Worm (Caenorhabditis elegans): ENCODE results near the gene srt-15.

Gene srt-15

DNA sequence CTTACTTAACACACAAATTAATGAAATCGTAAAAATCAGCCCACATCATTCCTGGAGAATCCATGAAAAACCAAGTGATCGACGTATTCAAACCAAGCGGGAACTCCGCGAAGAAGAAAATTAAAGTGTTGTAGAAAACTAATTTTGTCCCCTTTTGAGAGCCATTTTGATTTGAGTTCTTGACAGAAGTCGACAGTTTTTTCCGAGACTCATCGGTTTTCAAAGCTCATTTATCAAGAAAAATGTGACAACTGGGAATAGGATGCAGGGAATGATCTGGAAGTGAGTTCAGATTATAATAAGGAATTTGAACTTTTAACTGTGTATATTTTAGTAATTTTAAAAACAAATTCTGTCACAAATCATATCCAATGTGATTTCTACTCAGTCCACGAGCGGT, 50.6 kb downstream of the srt-15 start, which contains the start of gene srw-135:
TSS of gene srw-135 (minus strand) at position 101 of the 400 bp plus-strand sequence.
- no peak for TF ChIP-seq hnd-1 (tag; optimal IDR thresholded peaks at IDR 0.05)
- no peak for TF ChIP-seq hmbx-1 (tag; optimal IDR thresholded peaks at IDR 0.05)
- no peak for TF ChIP-seq ets-7 (tag; optimal IDR thresholded peaks at IDR 0.05)
- no peak for TF ChIP-seq scrt-1 (GFP tag; IDR thresholded peaks at IDR 0.05)
- TF ChIP-seq tbx-37 (GFP tag; conservative IDR thresholded peaks at IDR 0.05) = no peak
- TF ChIP-seq B0310.2 (tag; optimal IDR thresholded peaks at IDR 0.05) = no peak
- TF ChIP-seq tbx-11 (GFP tag; IDR thresholded peaks at IDR 0.05) = no peak
- no peak for TF ChIP-seq flt-1 (GFP tag; IDR thresholded peaks at IDR 0.05)
- TF ChIP-seq ceh-36 (tag; optimal IDR thresholded peaks at IDR 0.05) = no peak
- no peak for TF ChIP-seq sea-1 (GFP tag; conservative IDR thresholded peaks at IDR 0.05)
- no peak for TF ChIP-seq pes-1 (GFP tag; IDR thresholded peaks at IDR 0.05)
- no peak for TF ChIP-seq ama-1 (optimal IDR thresholded peaks at IDR 0.05)
- TF ChIP-seq ceh-13 (GFP tag; optimal IDR thresholded peaks at IDR 0.05) = no peak
- no peak for TF ChIP-seq F13C5.2 (tag; optimal IDR thresholded peaks at IDR 0.05)

DNA sequence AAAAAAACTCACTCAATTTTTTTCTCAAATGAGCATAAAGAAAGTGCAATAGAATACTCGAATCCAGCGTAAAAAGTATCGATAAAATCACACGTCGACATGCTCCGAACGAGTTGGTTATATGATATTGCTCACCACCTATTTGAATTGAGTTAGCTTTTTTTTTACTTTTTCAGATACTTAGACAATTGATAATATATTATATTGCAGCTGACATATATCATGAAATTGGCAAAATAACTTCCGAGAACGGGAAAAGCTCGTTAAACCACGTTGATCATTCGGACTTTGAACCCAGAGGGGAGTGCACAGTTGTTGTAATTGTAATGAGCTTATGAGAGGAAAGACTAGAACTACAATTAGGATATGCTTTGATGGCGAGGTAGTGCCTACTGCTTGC, 51.5 kb downstream of the srt-15 start, which contains the start of gene srw-136:
TSS of gene srw-136 (minus strand) at position 101 of the 400 bp plus-strand sequence.
- no peak for TF ChIP-seq ceh-13 (GFP tag; optimal IDR thresholded peaks at IDR 0.05)
- TF ChIP-seq ceh-36 (tag; optimal IDR thresholded peaks at IDR 0.05) = no peak
- TF ChIP-seq ets-7 (tag; optimal IDR thresholded peaks at IDR 0.05) = no peak
- no peak for TF ChIP-seq F13C5.2 (tag; optimal IDR thresholded peaks at IDR 0.05)
- no peak for TF ChIP-seq sea-1 (GFP tag; conservative IDR thresholded peaks at IDR 0.05)
- TF ChIP-seq aly-1 (tag; optimal IDR thresholded peaks at IDR 0.05) = no peak
- TF ChIP-seq pes-1 (GFP tag; IDR thresholded peaks at IDR 0.05) = no peak
- TF ChIP-seq ama-1 (optimal IDR thresholded peaks at IDR 0.05) = no peak
- no peak for TF ChIP-seq tbx-37 (GFP tag; conservative IDR thresholded peaks at IDR 0.05)
- TF ChIP-seq tbx-11 (GFP tag; IDR thresholded peaks at IDR 0.05) = no peak
- TF ChIP-seq flt-1 (GFP tag; IDR thresholded peaks at IDR 0.05) = no peak

All from whole organism, early embryonic.